Worm (Caenorhabditis elegans) whole organism, L4 larva: ENCODE data around the gene R04B5.11.

Source experiments
- ceh-62 ChIP-seq: sonication (generic microtip); optimal IDR thresholded peaks from 2 replicates; lab custom pipeline; 2017; ENCODE audit warnings: missing biosample characterization, missing genetic modification characterization
- nhr-77 ChIP-seq: fragments of 150-350 bp; optimal IDR thresholded peaks from 2 replicates; lab custom pipeline; 2014; ENCODE audit warnings: missing biosample characterization, missing genetic modification characterization

- TF ChIP-seq nhr-77 (tag; lab: Kevin White, UChicago) (no peak), ceh-62 (no peak)
Measured at ce11 chrV:10060039-10060438, 31.0 kb downstream of the R04B5.11 start.
